Worm (Caenorhabditis elegans) whole organism, L1 larva: ENCODE measurements around the gene K05F1.1.

Experiments used
- C16A3.4 ChIP-seq: fragments of 150-350 bp; optimal IDR thresholded peaks from 2 replicates; lab custom pipeline; 2014; ENCODE audit warnings: missing biosample characterization, missing genetic modification characterization
- C34B4.2 ChIP-seq: sonication (generic microtip); optimal IDR thresholded peaks from 2 replicates; lab custom pipeline; 2017; ENCODE audit warnings: mild to moderate bottlenecking, missing genetic modification characterization, missing compliant biosample characterization
- F16B12.6 ChIP-seq: fragments of 150-350 bp; optimal IDR thresholded peaks from 2 replicates; lab custom pipeline; 2014; ENCODE audit warnings: missing biosample characterization, missing genetic modification characterization
- aha-1 ChIP-seq: fragments of 150-350 bp; optimal IDR thresholded peaks from 2 replicates; lab custom pipeline; 2014; ENCODE audit warnings: missing biosample characterization, missing genetic modification characterization
- aly-2 ChIP-seq: fragments of 150-350 bp; optimal IDR thresholded peaks from 2 replicates; lab custom pipeline; 2014; ENCODE audit warnings: missing biosample characterization, missing genetic modification characterization
- ama-1 ChIP-seq: fragments of 150-350 bp; optimal IDR thresholded peaks from 2 replicates; lab custom pipeline; 2014
- blmp-1 ChIP-seq: fragments of 150-350 bp; optimal IDR thresholded peaks from 2 replicates; lab custom pipeline; 2014; ENCODE audit warnings: missing biosample characterization, missing genetic modification characterization
- ceh-63 ChIP-seq: fragments of 200-800 bp; sonication (Bioruptor generic); optimal IDR thresholded peaks from 2 replicates; lab custom pipeline; 2018; ENCODE audit warnings: mild to moderate bottlenecking, missing genetic modification characterization, missing compliant biosample characterization
- ceh-82 ChIP-seq, 3 experiments: fragments of 150-350 bp in 1 of 3; sonication (generic microtip) in 2 of 3; optimal IDR thresholded peaks; 2 replicates each; lab custom pipeline; 2014 to 2017; ENCODE audit warnings: missing biosample characterization in 3 of 3, missing genetic modification characterization in 3 of 3
- ceh-90 ChIP-seq: sonication (generic microtip); optimal IDR thresholded peaks from 2 replicates; lab custom pipeline; 2016; ENCODE audit warnings: missing genetic modification characterization, missing compliant biosample characterization
- ces-1 ChIP-seq: fragments of 150-350 bp; optimal IDR thresholded peaks from 2 replicates; lab custom pipeline; 2014; ENCODE audit warnings: missing biosample characterization, missing genetic modification reagents, missing genetic modification characterization
- egl-13 ChIP-seq: sonication (generic microtip); optimal IDR thresholded peaks from 2 replicates; lab custom pipeline; 2016; ENCODE audit warnings: missing genotype, missing genetic modification reagents, missing genetic modification characterization, missing compliant biosample characterization
- elt-2 ChIP-seq: sonication (generic microtip); optimal IDR thresholded peaks from 2 replicates; lab custom pipeline; 2016; ENCODE audit warnings: missing genetic modification characterization, mild to moderate bottlenecking, inconsistent platforms, missing compliant biosample characterization, missing genetic modification reagents
- elt-3 ChIP-seq, 6 experiments: fragments of 150-350 bp in 1 of 6; sonication (generic microtip); optimal IDR thresholded peaks; 2 replicates each; lab custom pipeline; 2017 to 2018; ENCODE audit warnings: missing biosample characterization in 6 of 6, missing genetic modification characterization in 6 of 6, inconsistent platforms in 1 of 6
- ets-5 ChIP-seq: fragments of 200-800 bp; sonication (Bioruptor generic); IDR thresholded peaks from 2 replicates; pipeline ENCODE4 v1.3.6; 2022; ENCODE audit warnings: missing genetic modification characterization, missing compliant biosample characterization
- fkh-4 ChIP-seq: sonication (generic microtip); optimal IDR thresholded peaks from 2 replicates; lab custom pipeline; 2016; ENCODE audit warnings: missing compliant biosample characterization, missing genetic modification characterization, borderline replicate concordance
- lin-13 ChIP-seq: fragments of 150-350 bp; optimal IDR thresholded peaks from 2 replicates; lab custom pipeline; 2014; ENCODE audit warnings: missing biosample characterization, missing genetic modification reagents, missing genetic modification characterization
- lin-39 ChIP-seq: fragments of 150-350 bp; optimal IDR thresholded peaks from 2 replicates; lab custom pipeline; 2014; ENCODE audit warnings: missing biosample characterization, missing genetic modification reagents, missing genetic modification characterization
- lir-3 ChIP-seq: sonication (generic microtip); optimal IDR thresholded peaks from 2 replicates; lab custom pipeline; 2016; ENCODE audit warnings: mild to moderate bottlenecking, missing genetic modification characterization, moderate library complexity, missing compliant biosample characterization; ENCODE audit not compliant: poor library complexity
- lsy-2 ChIP-seq, 2 experiments: fragments of 150-350 bp; optimal IDR thresholded peaks; 2 replicates each; lab custom pipeline; 2014; ENCODE audit warnings: missing biosample characterization in 2 of 2, missing genetic modification characterization in 2 of 2
- mdl-1 ChIP-seq, 2 experiments: fragments of 150-350 bp; optimal IDR thresholded peaks; 2 replicates each; lab custom pipeline; 2014 to 2017; ENCODE audit warnings: missing biosample characterization in 2 of 2, missing genetic modification characterization in 2 of 2, inconsistent platforms in 1 of 2
- nhr-11 ChIP-seq: fragments of 150-350 bp; optimal IDR thresholded peaks from 2 replicates; lab custom pipeline; 2014; ENCODE audit warnings: missing biosample characterization, missing genetic modification characterization
- nhr-19 ChIP-seq: fragments of 200-800 bp; sonication (Bioruptor generic); conservative IDR thresholded peaks from 2 replicates; pipeline ENCODE4 v1.3.6; 2022; ENCODE audit warnings: missing genetic modification characterization, missing compliant biosample characterization
- nhr-20 ChIP-seq: sonication (generic microtip); optimal IDR thresholded peaks from 2 replicates; lab custom pipeline; 2016; ENCODE audit warnings: mild to moderate bottlenecking, missing genetic modification characterization, missing compliant biosample characterization
- nhr-28 ChIP-seq: fragments of 150-350 bp; optimal IDR thresholded peaks from 2 replicates; lab custom pipeline; 2014; ENCODE audit warnings: missing biosample characterization, missing genetic modification characterization
- nhr-71 ChIP-seq: sonication (generic microtip); optimal IDR thresholded peaks from 2 replicates; lab custom pipeline; 2016; ENCODE audit warnings: mild to moderate bottlenecking, missing genetic modification characterization, moderate library complexity, missing compliant biosample characterization
- nhr-76 ChIP-seq: sonication (generic microtip); optimal IDR thresholded peaks from 2 replicates; lab custom pipeline; 2017; ENCODE audit warnings: missing biosample characterization, missing genetic modification characterization
- nhr-84 ChIP-seq: sonication (generic microtip); optimal IDR thresholded peaks from 2 replicates; lab custom pipeline; 2017; ENCODE audit warnings: missing biosample characterization, missing genetic modification characterization
- nhr-85 ChIP-seq: sonication (generic microtip); peaks from one replicate; lab custom pipeline; 2016; ENCODE audit warnings: missing genetic modification characterization, inconsistent platforms, missing compliant biosample characterization
- pag-3 ChIP-seq: sonication (generic microtip); optimal IDR thresholded peaks from 2 replicates; lab custom pipeline; 2017; ENCODE audit warnings: missing genetic modification characterization, mild to moderate bottlenecking, missing compliant biosample characterization, antibody characterized with exemption, borderline replicate concordance; ENCODE audit not compliant: insufficient read depth
- pax-3 ChIP-seq: fragments of 200-800 bp; sonication (Bioruptor generic); optimal IDR thresholded peaks from 2 replicates; lab custom pipeline; 2018; ENCODE audit warnings: mild to moderate bottlenecking, missing genetic modification characterization, moderate library complexity, missing compliant biosample characterization
- rnt-1 ChIP-seq: sonication (generic microtip); optimal IDR thresholded peaks from 2 replicates; lab custom pipeline; 2016; ENCODE audit warnings: mild to moderate bottlenecking, missing genetic modification characterization, moderate library complexity, missing compliant biosample characterization
- skn-1 ChIP-seq: fragments of 150-350 bp; optimal IDR thresholded peaks from 2 replicates; lab custom pipeline; 2014; ENCODE audit warnings: missing biosample characterization, missing genetic modification characterization
- snpc-4 ChIP-seq: fragments of 150-350 bp; optimal IDR thresholded peaks from 2 replicates; lab custom pipeline; 2014; ENCODE audit warnings: missing biosample characterization, missing genetic modification characterization
- snu-23 ChIP-seq: sonication (generic microtip); optimal IDR thresholded peaks from 2 replicates; lab custom pipeline; 2016; ENCODE audit warnings: missing genetic modification characterization, missing compliant biosample characterization
- sox-4 ChIP-seq: sonication (generic microtip); optimal IDR thresholded peaks from 2 replicates; lab custom pipeline; 2016; ENCODE audit warnings: missing genetic modification characterization, missing compliant biosample characterization
- sup-37 ChIP-seq: fragments of 200-800 bp; sonication (Bioruptor generic); optimal IDR thresholded peaks from 2 replicates; lab custom pipeline; 2018; ENCODE audit warnings: mild to moderate bottlenecking, missing genetic modification characterization, missing compliant biosample characterization
- swsn-7 ChIP-seq: sonication (generic microtip); optimal IDR thresholded peaks from 2 replicates; lab custom pipeline; 2016; ENCODE audit warnings: missing genetic modification characterization, missing compliant biosample characterization
- tbx-2 ChIP-seq: sonication (generic microtip); optimal IDR thresholded peaks from 2 replicates; lab custom pipeline; 2016; ENCODE audit warnings: missing genetic modification characterization, missing compliant biosample characterization
- unc-62 ChIP-seq: fragments of 150-350 bp; optimal IDR thresholded peaks from 2 replicates; lab custom pipeline; 2014; ENCODE audit warnings: missing biosample characterization, missing genetic modification reagents, missing genetic modification characterization
- unc-86 ChIP-seq: sonication (generic microtip); optimal IDR thresholded peaks from 2 replicates; lab custom pipeline; 2016; ENCODE audit warnings: missing genetic modification characterization, missing compliant biosample characterization
- unc-98 ChIP-seq: fragments of 200-800 bp; sonication (Bioruptor generic); IDR thresholded peaks from 2 replicates; pipeline ENCODE4 v1.3.6; 2022; ENCODE audit warnings: missing genetic modification characterization, missing compliant biosample characterization
- vab-15 ChIP-seq: sonication (generic microtip); optimal IDR thresholded peaks from 2 replicates; lab custom pipeline; 2017; ENCODE audit warnings: missing genotype, mild to moderate bottlenecking, missing genetic modification characterization, missing compliant biosample characterization
- zag-1 ChIP-seq: fragments of 150-350 bp; optimal IDR thresholded peaks from 2 replicates; lab custom pipeline; 2014; ENCODE audit warnings: missing biosample characterization, missing genetic modification characterization
- zip-4 ChIP-seq: fragments of 200-800 bp; sonication (Bioruptor generic); optimal IDR thresholded peaks from 2 replicates; lab custom pipeline; 2018; ENCODE audit warnings: mild to moderate bottlenecking, missing genetic modification characterization, moderate library complexity, missing compliant biosample characterization
- ztf-11 ChIP-seq, 2 experiments: sonication (generic microtip); optimal IDR thresholded peaks; 2 replicates each; lab custom pipeline; 2016 to 2017; ENCODE audit warnings: missing genetic modification characterization in 2 of 2, missing biosample characterization in 1 of 2, missing compliant biosample characterization in 1 of 2
- ztf-4 ChIP-seq: fragments of 150-350 bp; optimal IDR thresholded peaks from 2 replicates; lab custom pipeline; 2014; ENCODE audit warnings: missing biosample characterization, missing genetic modification characterization

The K05F1.1 gene

DNA sequence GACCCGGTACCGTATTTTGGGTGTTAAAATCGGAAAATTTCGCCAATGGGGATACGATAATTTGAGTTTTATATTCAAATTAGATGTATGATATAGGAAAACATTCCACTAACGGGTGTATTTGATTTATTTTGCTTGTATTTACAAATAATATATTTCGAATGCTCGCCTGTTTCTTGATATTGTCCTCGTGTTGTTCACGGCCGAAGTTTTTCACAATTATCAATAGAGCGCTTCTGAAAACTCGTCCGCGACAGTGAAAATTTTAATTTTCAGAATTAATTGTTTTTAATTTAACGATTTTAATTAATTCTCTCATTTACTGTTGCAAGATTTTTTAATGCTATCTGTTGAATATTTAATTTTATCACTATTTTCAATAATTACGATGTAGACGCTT is 18.5 kb downstream of the K05F1.1 start (continued):
- TF ChIP-seq unc-98 (GFP tag; lab: Robert Waterston, UW), result no peak
- TF ChIP-seq sox-4 (tag; lab: Kevin White, UChicago), result peak; percentile 35
- TF ChIP-seq nhr-76 (tag; lab: Kevin White, UChicago), result no peak
- TF ChIP-seq ceh-82 (tag; optimal IDR thresholded peaks at IDR 0.05; lab: Kevin White, UChicago), result no peak
- TF ChIP-seq aly-2 (tag; lab: Kevin White, UChicago), result no peak
- peak; percentile 74 for TF ChIP-seq ceh-90 (tag; lab: Kevin White, UChicago)
- peak; percentile 16; the same call in 1 of the 2 replicates for TF ChIP-seq nhr-19
- TF ChIP-seq ama-1 (lab: Kevin White, UChicago), result no peak
- TF ChIP-seq fkh-4 (tag; lab: Kevin White, UChicago), result no peak
- no peak for TF ChIP-seq nhr-20 (tag; lab: Kevin White, UChicago)
- no peak for TF ChIP-seq mdl-1 (tag; optimal IDR thresholded peaks at IDR 0.05; lab: Kevin White, UChicago)
- no peak for TF ChIP-seq ces-1 (GFP tag; lab: Kevin White, UChicago)
- peak; percentile 59 for TF ChIP-seq tbx-2 (tag; lab: Kevin White, UChicago)
- peak; percentile 82 for TF ChIP-seq rnt-1
- peak in 1 of 2 experiments; percentile 60 for TF ChIP-seq ztf-11 (tag; optimal IDR thresholded peaks at IDR 0.05; lab: Kevin White, UChicago)
- no peak for TF ChIP-seq unc-86 (tag; lab: Kevin White, UChicago)
- no peak for TF ChIP-seq ztf-4 (tag; lab: Kevin White, UChicago)
- TF ChIP-seq nhr-28 (tag; lab: Kevin White, UChicago), result no peak
- no peak for TF ChIP-seq zag-1
- TF ChIP-seq F16B12.6 (tag; lab: Kevin White, UChicago), result no peak
- no peak for TF ChIP-seq skn-1 (tag; lab: Kevin White, UChicago)
- TF ChIP-seq aha-1 (tag; lab: Kevin White, UChicago), result no peak
- TF ChIP-seq C34B4.2 (tag; lab: Kevin White, UChicago), result no peak
- TF ChIP-seq nhr-84 (tag; lab: Kevin White, UChicago), result no peak
- peak; percentile 12 for TF ChIP-seq lin-13 (GFP tag; lab: Kevin White, UChicago)
- peak; percentile 79 for TF ChIP-seq nhr-85 (tag; lab: Kevin White, UChicago)
- no peak for TF ChIP-seq pax-3 (tag; lab: Kevin White, UChicago)
- TF ChIP-seq unc-62, result no peak
- TF ChIP-seq lin-39, result no peak
- no peak for TF ChIP-seq elt-3 (tag; optimal IDR thresholded peaks at IDR 0.05; lab: Kevin White, UChicago)
- TF ChIP-seq ceh-63 (GFP tag; lab: Kevin White, UChicago), result no peak
- no peak for TF ChIP-seq snu-23 (GFP tag; lab: Kevin White, UChicago)
- peak in 1 of 2 experiments; percentile 40 for TF ChIP-seq lsy-2 (tag; optimal IDR thresholded peaks at IDR 0.05; lab: Kevin White, UChicago)
- no peak for TF ChIP-seq vab-15
- TF ChIP-seq C16A3.4 (tag; lab: Kevin White, UChicago), result peak; percentile 15
- no peak for TF ChIP-seq pag-3 (tag; lab: Kevin White, UChicago)
- TF ChIP-seq snpc-4, result no peak
- no peak for TF ChIP-seq zip-4 (GFP tag; lab: Kevin White, UChicago)
- peak; percentile 28 for TF ChIP-seq elt-2 (tag; lab: Kevin White, UChicago)
- TF ChIP-seq sup-37 (GFP tag; lab: Kevin White, UChicago), result no peak
- no peak for TF ChIP-seq blmp-1
- TF ChIP-seq lir-3, result peak; percentile 77
- TF ChIP-seq egl-13, result peak; percentile 38
- no peak for TF ChIP-seq nhr-11 (tag; lab: Kevin White, UChicago)
- peak; percentile 67 for TF ChIP-seq nhr-71 (tag; lab: Kevin White, UChicago)
- no peak for TF ChIP-seq ets-5
- peak; percentile 32 for TF ChIP-seq swsn-7
- TF ChIP-seq, all 84 proteins: peak for 24
